Fruit fly (Drosophila melanogaster): ENCODE results near the gene CG43295.

DNA sequence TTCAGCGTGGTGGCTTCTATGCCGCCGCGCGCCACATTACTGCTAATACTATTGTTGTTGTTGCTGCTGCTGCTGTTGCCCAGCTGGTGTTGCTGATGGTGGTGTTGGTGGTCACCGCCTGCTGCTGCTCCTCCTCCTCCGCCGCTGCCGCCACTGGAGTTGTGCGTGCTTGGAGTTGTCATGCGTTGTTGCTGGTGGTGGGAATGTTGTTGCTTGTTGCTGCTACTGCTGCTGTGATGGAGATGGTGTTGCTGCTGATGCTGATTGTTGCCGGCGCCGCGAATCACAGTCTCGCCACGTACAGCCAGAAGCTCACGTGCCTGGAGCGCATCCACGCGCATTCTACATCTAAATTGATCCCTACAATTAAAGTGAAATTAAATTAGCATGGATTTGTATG lies 35.9 kb downstream of the CG43295 start:
- TF ChIP-seq Clk (GFP tag; optimal IDR thresholded peaks at IDR 0.05) (no peak), ovo (GFP tag; optimal IDR thresholded peaks at IDR 0.05) (no peak), Mnt (GFP tag; optimal IDR thresholded peaks at IDR 0.05) (no peak), pad (GFP tag; optimal IDR thresholded peaks at IDR 0.05) (no peak), toe (GFP tag; optimal IDR thresholded peaks at IDR 0.05) (no peak), bab1 (GFP tag; optimal IDR thresholded peaks at IDR 0.05) (no peak), CG5204 (GFP tag; optimal IDR thresholded peaks at IDR 0.05) (no peak), CG1620 (GFP tag; optimal IDR thresholded peaks at IDR 0.05) (no peak), CG7045 (GFP tag; optimal IDR thresholded peaks at IDR 0.05) (no peak), CG11617 (GFP tag; optimal IDR thresholded peaks at IDR 0.05) (no peak), kay (GFP tag; ENCODE audit: borderline replicate concordance) (no peak)
